Fruit fly (Drosophila melanogaster): ENCODE measurements around the gene CG14075.
A peak's percentile ranks its signal among the peaks of the same experiment; 100 is the strongest.

Gene CG14075

DNA sequence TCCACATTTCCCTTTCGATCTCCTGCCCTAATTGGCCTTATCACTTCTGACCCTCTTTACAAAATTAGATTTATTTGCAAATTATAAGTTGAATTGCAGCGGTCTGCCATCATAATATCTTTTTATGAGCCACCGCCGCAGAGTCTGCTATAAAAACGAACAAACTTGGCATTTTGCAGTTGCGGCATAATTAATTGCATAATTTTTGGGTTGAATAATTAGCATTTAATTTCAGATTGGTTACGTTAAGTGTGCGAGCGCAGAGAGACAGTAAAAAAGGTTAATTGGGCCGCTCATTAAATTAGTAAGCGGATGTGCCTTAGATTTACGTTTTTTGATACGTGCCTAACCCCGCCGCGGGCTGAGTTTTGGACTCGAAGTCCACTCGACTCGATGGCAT is 35.6 kb upstream of the CG14075 start:
- TF ChIP-seq Chrac-16 (GFP tag; optimal IDR thresholded peaks at IDR 0.05), result no peak
- TF ChIP-seq CTCF (GFP tag; optimal IDR thresholded peaks at IDR 0.05), result peak; percentile 13
- TF ChIP-seq vvl (GFP tag; IDR thresholded peaks at IDR 0.05), result peak; percentile 90
- TF ChIP-seq CG9437 (GFP tag; optimal IDR thresholded peaks at IDR 0.05), result peak; percentile 86
- no peak for TF ChIP-seq Hr51 (GFP tag; optimal IDR thresholded peaks at IDR 0.05)
- TF ChIP-seq lbe (GFP tag; optimal IDR thresholded peaks at IDR 0.05), result no peak
- TF ChIP-seq CG18619 (GFP tag; optimal IDR thresholded peaks at IDR 0.05), result no peak
- no peak for TF ChIP-seq oc (tag; optimal IDR thresholded peaks at IDR 0.05)
- TF ChIP-seq Vsx1 (GFP tag; optimal IDR thresholded peaks at IDR 0.05), result peak; percentile 50
- TF ChIP-seq ash1 (GFP tag; optimal IDR thresholded peaks at IDR 0.05), result no peak
- no peak for TF ChIP-seq Camta (GFP tag; optimal IDR thresholded peaks at IDR 0.05)
- TF ChIP-seq amos (GFP tag; IDR thresholded peaks at IDR 0.05; ENCODE audit: partially characterized antibody), result no peak
- no peak for TF ChIP-seq Atf-2 (GFP tag; optimal IDR thresholded peaks at IDR 0.05)
- no peak for TF ChIP-seq Oli (tag; optimal IDR thresholded peaks at IDR 0.05)
- peak; percentile 9 for TF ChIP-seq stwl (tag; optimal IDR thresholded peaks at IDR 0.05)
- 0 out of 3 replicates have a peak, but pooled peaks have one; percentile 20 for TF ChIP-seq CG2199 (GFP tag; IDR thresholded peaks at IDR 0.05)
- TF ChIP-seq CG34376 (GFP tag; optimal IDR thresholded peaks at IDR 0.05), result no peak
- TF ChIP-seq CG32532 (GFP tag; IDR thresholded peaks at IDR 0.05), result no peak; the same call in 1 of the 2 replicates
- peak in 1 of 2 experiments; percentile 24 for TF ChIP-seq Hr78 (GFP tag; optimal IDR thresholded peaks at IDR 0.05)
- 0 out of 4 replicates have a peak, but pooled peaks have one; percentile 72 for TF ChIP-seq chinmo (GFP tag; IDR thresholded peaks at IDR 0.05; ENCODE audit: partially characterized antibody)
- TF ChIP-seq Taf1 (GFP tag; IDR thresholded peaks at IDR 0.05), result no peak
- TF ChIP-seq CoRest (tag; optimal IDR thresholded peaks at IDR 0.05), result no peak
- peak; percentile 28 for TF ChIP-seq Rfx (GFP tag; IDR thresholded peaks at IDR 0.05)
- peak; percentile 47; the same call in 1 of the 3 replicates for TF ChIP-seq z (GFP tag; IDR thresholded peaks at IDR 0.05)
- TF ChIP-seq CG5245 (GFP tag; optimal IDR thresholded peaks at IDR 0.05), result no peak
- TF ChIP-seq ems (GFP tag; optimal IDR thresholded peaks at IDR 0.05), result no peak
- TF ChIP-seq bowl (GFP tag; IDR thresholded peaks at IDR 0.05), result no peak
- TF ChIP-seq Doc3 (GFP tag; IDR thresholded peaks at IDR 0.05; ENCODE audit: partially characterized antibody), result no peak
- TF ChIP-seq tap (tag; optimal IDR thresholded peaks at IDR 0.05), result no peak
- TF ChIP-seq CG18764 (GFP tag; optimal IDR thresholded peaks at IDR 0.05), result no peak
- 0 out of 2 replicates have a peak, but pooled peaks have one; percentile 24 for TF ChIP-seq sob (GFP tag; IDR thresholded peaks at IDR 0.05)
- TF ChIP-seq CrebB (tag; optimal IDR thresholded peaks at IDR 0.05), result no peak

DNA sequence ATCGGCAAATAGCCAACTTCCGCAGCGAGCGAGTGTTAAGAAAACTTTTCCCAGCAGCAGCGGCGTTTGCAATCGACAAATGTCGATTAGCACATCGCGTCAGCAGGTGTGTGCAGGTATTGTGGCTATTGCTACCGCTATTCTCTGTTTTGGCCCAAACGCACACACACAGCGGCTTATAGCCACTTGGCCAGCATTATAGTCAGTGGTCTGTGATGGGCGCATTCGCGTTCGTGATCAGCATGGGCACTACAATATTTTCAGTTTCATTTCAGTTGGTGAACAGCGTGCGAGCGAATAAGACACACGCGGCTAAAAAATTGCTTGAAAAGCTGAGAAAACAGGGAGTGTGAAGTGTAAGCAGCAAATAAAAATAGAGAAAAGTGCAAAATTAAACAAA is 34.4 kb upstream of the CG14075 start, which contains the start of gene CG6836:
TSS of gene CG6836 (plus strand) at position 271 of the 400 bp plus-strand sequence.
- TF ChIP-seq zen (tag; optimal IDR thresholded peaks at IDR 0.05) (no peak), CG6689 (GFP tag; IDR thresholded peaks at IDR 0.05) (peak; percentile 6; the same call in 1 of the 2 replicates), CG6272 (GFP tag; IDR thresholded peaks at IDR 0.05) (0 out of 2 replicates have a peak, but pooled peaks have one; percentile 21), Blimp-1 (GFP tag; optimal IDR thresholded peaks at IDR 0.05) (peak; percentile 36), CG8290 (GFP tag; optimal IDR thresholded peaks at IDR 0.05) (no peak), CG8290 (tag; optimal IDR thresholded peaks at IDR 0.05) (peak in 1 of 2 experiments; percentile 20), pan (optimal IDR thresholded peaks at IDR 0.05) (no peak), pan (GFP tag; optimal IDR thresholded peaks at IDR 0.05 in 1 of 2, IDR thresholded peaks at IDR 0.05 in 1 of 2) (peak in 1 of 2 experiments; percentile 24), CG2199 (GFP tag; IDR thresholded peaks at IDR 0.05) (no peak), CG14667 (GFP tag; IDR thresholded peaks at IDR 0.05) (0 out of 2 replicates have a peak, but pooled peaks have one; percentile 6), slbo (GFP tag; IDR thresholded peaks at IDR 0.05) (0 out of 2 replicates have a peak, but pooled peaks have one; percentile 18), CG3281 (GFP tag; optimal IDR thresholded peaks at IDR 0.05) (no peak), tin (GFP tag; optimal IDR thresholded peaks at IDR 0.05) (no peak), mirr (GFP tag; optimal IDR thresholded peaks at IDR 0.05) (peak; percentile 10), bbx (GFP tag; IDR thresholded peaks at IDR 0.05; ENCODE audit: partially characterized antibody) (no peak), Rx (GFP tag; IDR thresholded peaks at IDR 0.05) (0 out of 2 replicates have a peak, but pooled peaks have one; percentile 18), Med (GFP tag) (peak; percentile 64), CG10366 (GFP tag; IDR thresholded peaks at IDR 0.05) (no peak), ken (GFP tag; IDR thresholded peaks at IDR 0.05) (peak; percentile 28; the same call in 1 of the 3 replicates), pb (GFP tag; optimal IDR thresholded peaks at IDR 0.05) (no peak), Eip74EF (GFP tag; optimal IDR thresholded peaks at IDR 0.05) (peak in 1 of 2 experiments; percentile 19)
